Worm (Caenorhabditis elegans): ENCODE results near the gene W09D10.5.

ce11 chrIII:10754379-10754778 is 43.0 kb upstream of the W09D10.5 start:
- TF ChIP-seq tbx-11 (GFP tag; IDR thresholded peaks at IDR 0.05): no peak
- TF ChIP-seq ama-1 (optimal IDR thresholded peaks at IDR 0.05): no peak
- no peak for TF ChIP-seq pes-1 (GFP tag; IDR thresholded peaks at IDR 0.05)
- TF ChIP-seq hnd-1 (tag; optimal IDR thresholded peaks at IDR 0.05): no peak
- TF ChIP-seq flt-1 (GFP tag; IDR thresholded peaks at IDR 0.05): no peak
- TF ChIP-seq F13C5.2 (tag; optimal IDR thresholded peaks at IDR 0.05): no peak

All from whole organism, early embryonic.